Worm (Caenorhabditis elegans) whole organism, L3 larva: Measurements from ENCODE around the gene srj-54.

Experiments used
- R02D3.7 ChIP-seq: fragments of 150-350 bp; optimal IDR thresholded peaks from 2 replicates; lab custom pipeline; 2014; ENCODE audit warnings: missing biosample characterization, missing genetic modification characterization
- ZK546.5 ChIP-seq: sonication (generic microtip); optimal IDR thresholded peaks from 2 replicates; lab custom pipeline; 2017; ENCODE audit warnings: missing biosample characterization, missing genetic modification characterization
- ceh-16 ChIP-seq: sonication (generic microtip); optimal IDR thresholded peaks from 2 replicates; lab custom pipeline; 2017; ENCODE audit warnings: missing biosample characterization, missing genetic modification characterization
- ceh-28 ChIP-seq: fragments of 150-350 bp; optimal IDR thresholded peaks from 2 replicates; lab custom pipeline; 2014; ENCODE audit warnings: missing biosample characterization, missing genetic modification reagents, missing genetic modification characterization
- ceh-82 ChIP-seq: fragments of 150-350 bp; optimal IDR thresholded peaks from 2 replicates; lab custom pipeline; 2014; ENCODE audit warnings: missing biosample characterization, missing genetic modification characterization
- ceh-9 ChIP-seq: sonication (generic microtip); optimal IDR thresholded peaks from 2 replicates; lab custom pipeline; 2018; ENCODE audit warnings: missing biosample characterization, missing genetic modification characterization
- daf-12 ChIP-seq: fragments of 150-350 bp; optimal IDR thresholded peaks from 2 replicates; lab custom pipeline; 2014; ENCODE audit warnings: missing biosample characterization, missing genetic modification reagents, missing genetic modification characterization
- egl-27 ChIP-seq: sonication (generic microtip); optimal IDR thresholded peaks from 4 replicates; lab custom pipeline; 2017; ENCODE audit warnings: missing biosample characterization, missing genetic modification reagents, missing genetic modification characterization
- egl-5 ChIP-seq: fragments of 150-350 bp; optimal IDR thresholded peaks from 2 replicates; lab custom pipeline; 2017; ENCODE audit warnings: missing biosample characterization, missing genetic modification reagents, missing genetic modification characterization, inconsistent platforms
- elt-1 ChIP-seq: fragments of 150-350 bp; optimal IDR thresholded peaks from 2 replicates; lab custom pipeline; 2014; ENCODE audit warnings: missing biosample characterization, missing genetic modification characterization
- elt-2 ChIP-seq: sonication (generic microtip); optimal IDR thresholded peaks from 2 replicates; lab custom pipeline; 2016; ENCODE audit warnings: missing genetic modification reagents, mild to moderate bottlenecking, missing genetic modification characterization, missing compliant biosample characterization
- fkh-10 ChIP-seq: sonication (generic microtip); optimal IDR thresholded peaks from 2 replicates; lab custom pipeline; 2017; ENCODE audit warnings: missing biosample characterization, missing genetic modification reagents, missing genetic modification characterization
- fos-1 ChIP-seq: fragments of 150-350 bp; optimal IDR thresholded peaks from 2 replicates; lab custom pipeline; 2014; ENCODE audit warnings: missing biosample characterization, missing genetic modification characterization
- hmg-11 ChIP-seq: sonication (generic microtip); optimal IDR thresholded peaks from 2 replicates; lab custom pipeline; 2016; ENCODE audit warnings: missing genetic modification characterization, missing compliant biosample characterization
- jun-1 ChIP-seq: fragments of 150-350 bp; optimal IDR thresholded peaks from 2 replicates; lab custom pipeline; 2014; ENCODE audit warnings: missing biosample characterization, missing genetic modification reagents, missing genetic modification characterization
- lin-15B ChIP-seq: fragments of 150-350 bp; optimal IDR thresholded peaks from 2 replicates; lab custom pipeline; 2014; ENCODE audit warnings: missing biosample characterization, missing genetic modification characterization
- lin-39 ChIP-seq: fragments of 150-350 bp; optimal IDR thresholded peaks from 2 replicates; lab custom pipeline; 2018; ENCODE audit warnings: missing biosample characterization, missing genetic modification reagents, missing genetic modification characterization
- lsy-12 ChIP-seq: sonication (generic microtip); optimal IDR thresholded peaks from 2 replicates; lab custom pipeline; 2016; ENCODE audit warnings: mild to moderate bottlenecking, missing genetic modification characterization, missing compliant biosample characterization
- mdl-1 ChIP-seq: fragments of 150-350 bp; optimal IDR thresholded peaks from 2 replicates; lab custom pipeline; 2014; ENCODE audit warnings: missing biosample characterization, missing genetic modification characterization
- mml-1 ChIP-seq: fragments of 150-350 bp; sonication (generic microtip); optimal IDR thresholded peaks from 3 replicates; lab custom pipeline; 2014; ENCODE audit warnings: missing biosample characterization, missing genetic modification characterization
- nfya-1 ChIP-seq: sonication (generic microtip); optimal IDR thresholded peaks from 2 replicates; lab custom pipeline; 2017; ENCODE audit warnings: missing genetic modification characterization, mild to moderate bottlenecking, missing compliant biosample characterization, antibody characterized with exemption, moderate library complexity; ENCODE audit not compliant: insufficient read depth
- nhr-11 ChIP-seq: fragments of 150-350 bp; optimal IDR thresholded peaks from 2 replicates; lab custom pipeline; 2014; ENCODE audit warnings: missing biosample characterization, missing genetic modification characterization
- nhr-12 ChIP-seq: fragments of 150-350 bp; optimal IDR thresholded peaks from 2 replicates; lab custom pipeline; 2014; ENCODE audit warnings: missing biosample characterization, missing genetic modification characterization
- nhr-23 ChIP-seq: fragments of 150-350 bp; optimal IDR thresholded peaks from 2 replicates; lab custom pipeline; 2014; ENCODE audit warnings: missing biosample characterization, missing genetic modification reagents, missing genetic modification characterization
- nhr-237 ChIP-seq: fragments of 150-350 bp; optimal IDR thresholded peaks from 2 replicates; lab custom pipeline; 2014; ENCODE audit warnings: missing biosample characterization, missing genetic modification characterization
- nhr-25 ChIP-seq: sonication (generic microtip); optimal IDR thresholded peaks from 2 replicates; lab custom pipeline; 2017; ENCODE audit warnings: missing biosample characterization, missing genetic modification characterization
- nhr-43 ChIP-seq: sonication (generic microtip); optimal IDR thresholded peaks from 2 replicates; lab custom pipeline; 2016; ENCODE audit warnings: mild to moderate bottlenecking, missing genetic modification characterization, missing compliant biosample characterization; ENCODE audit not compliant: poor library complexity, severe bottlenecking
- nhr-67 ChIP-seq: fragments of 150-350 bp; optimal IDR thresholded peaks from 2 replicates; lab custom pipeline; 2014; ENCODE audit warnings: missing biosample characterization, missing genetic modification characterization
- nhr-76 ChIP-seq: fragments of 150-350 bp; sonication (generic microtip); optimal IDR thresholded peaks from 5 replicates; lab custom pipeline; 2014; ENCODE audit warnings: missing biosample characterization, missing genetic modification characterization
- nhr-77 ChIP-seq: fragments of 150-350 bp; optimal IDR thresholded peaks from 2 replicates; lab custom pipeline; 2014; ENCODE audit warnings: missing biosample characterization, missing genetic modification characterization
- pqm-1 ChIP-seq: fragments of 150-350 bp; optimal IDR thresholded peaks from 2 replicates; lab custom pipeline; 2017; ENCODE audit warnings: missing biosample characterization, missing genetic modification characterization, inconsistent platforms
- skn-1 ChIP-seq: fragments of 150-350 bp; optimal IDR thresholded peaks from 2 replicates; lab custom pipeline; 2014; ENCODE audit warnings: missing biosample characterization, missing genetic modification characterization
- snpc-4 ChIP-seq: fragments of 150-350 bp; optimal IDR thresholded peaks from 2 replicates; lab custom pipeline; 2014; ENCODE audit warnings: missing biosample characterization, missing genetic modification characterization
- tbx-2 ChIP-seq: sonication (generic microtip); optimal IDR thresholded peaks from 2 replicates; lab custom pipeline; 2016; ENCODE audit warnings: mild to moderate bottlenecking, missing genetic modification characterization, missing compliant biosample characterization
- unc-39 ChIP-seq: sonication (generic microtip); optimal IDR thresholded peaks from 4 replicates; lab custom pipeline; 2017; ENCODE audit warnings: missing biosample characterization, missing genetic modification characterization
- unc-62 ChIP-seq: fragments of 150-350 bp; sonication (generic microtip); optimal IDR thresholded peaks from 4 replicates; lab custom pipeline; 2014; ENCODE audit warnings: missing biosample characterization, missing genetic modification reagents, missing genetic modification characterization
- zag-1 ChIP-seq: fragments of 150-350 bp; optimal IDR thresholded peaks from 2 replicates; lab custom pipeline; 2014; ENCODE audit warnings: missing biosample characterization, missing genetic modification characterization
- ztf-11 ChIP-seq: fragments of 150-350 bp; optimal IDR thresholded peaks from 2 replicates; lab custom pipeline; 2014; ENCODE audit warnings: missing biosample characterization, missing genetic modification characterization
- ztf-4 ChIP-seq: fragments of 150-350 bp; optimal IDR thresholded peaks from 2 replicates; lab custom pipeline; 2014; ENCODE audit warnings: missing biosample characterization, missing genetic modification characterization

srj-54 gene

DNA sequence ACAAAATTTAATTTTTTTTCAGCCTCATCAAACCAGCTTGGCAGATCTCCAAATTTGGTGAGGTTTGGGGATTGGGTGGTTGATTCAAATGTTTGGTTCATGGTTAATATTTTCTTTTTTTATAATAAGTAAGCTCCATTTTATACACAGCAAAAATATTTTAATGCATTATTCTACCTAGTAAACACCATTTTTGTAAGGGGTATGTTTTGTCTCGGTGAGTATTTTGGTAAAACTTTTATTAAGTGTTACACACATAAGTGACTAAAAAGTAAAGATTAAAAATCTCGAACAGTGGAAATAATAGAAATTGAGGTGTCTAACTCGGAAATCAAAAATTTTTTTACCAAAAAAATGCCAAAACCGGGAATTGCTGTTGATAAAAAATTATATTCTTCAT lies 29.0 kb upstream of the srj-54 start, which contains the start of gene srw-4:
Gene srw-4, minus strand, starts transcription at position 101 of the 400 bp plus-strand sequence.
- no peak for TF ChIP-seq nhr-11 (tag; lab: Kevin White, UChicago)
- no peak for TF ChIP-seq R02D3.7 (tag; lab: Kevin White, UChicago)
- TF ChIP-seq unc-62 (GFP tag; lab: Kevin White, UChicago): no peak
- TF ChIP-seq lin-15B (tag; lab: Kevin White, UChicago): no peak
- TF ChIP-seq pqm-1: no peak
- TF ChIP-seq nhr-67: no peak
- no peak for TF ChIP-seq nhr-43 (tag; lab: Kevin White, UChicago)
- no peak for TF ChIP-seq hmg-11 (tag; lab: Kevin White, UChicago)
- TF ChIP-seq elt-2: no peak
- no peak for TF ChIP-seq nfya-1 (tag; lab: Kevin White, UChicago)
- TF ChIP-seq elt-1: no peak
- no peak for TF ChIP-seq daf-12 (tag; lab: Kevin White, UChicago)
- TF ChIP-seq jun-1 (tag; lab: Kevin White, UChicago): no peak

DNA sequence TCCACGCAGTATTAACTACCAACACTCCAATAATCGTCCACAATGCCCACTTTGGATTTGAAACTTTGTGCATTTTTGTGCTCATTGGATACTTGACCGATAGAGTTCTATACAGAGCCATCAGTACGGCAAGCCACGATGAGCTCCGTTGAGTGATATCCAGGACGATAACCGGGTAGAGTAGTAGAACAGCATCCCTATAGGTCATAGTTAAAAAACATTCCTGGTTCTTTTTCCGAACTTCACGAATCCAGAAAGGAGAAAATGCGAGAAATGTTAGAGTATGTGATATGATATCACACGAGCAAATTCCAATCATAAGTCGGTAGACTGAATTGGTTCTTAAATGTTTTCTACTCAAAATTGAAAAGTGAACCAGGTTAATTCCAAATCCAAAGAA lies 28.6 kb upstream of the srj-54 start:
- no peak for TF ChIP-seq nhr-76
- no peak for TF ChIP-seq elt-2
- no peak for TF ChIP-seq fkh-10
- TF ChIP-seq ceh-28 (tag; lab: Kevin White, UChicago): no peak
- no peak for TF ChIP-seq nhr-67
- TF ChIP-seq daf-12 (tag; lab: Kevin White, UChicago): no peak
- TF ChIP-seq nhr-43 (tag; lab: Kevin White, UChicago): no peak
- no peak for TF ChIP-seq ceh-9
- TF ChIP-seq ztf-4 (tag; lab: Kevin White, UChicago): no peak
- no peak for TF ChIP-seq ZK546.5 (tag; lab: Kevin White, UChicago)
- TF ChIP-seq lin-15B (tag; lab: Kevin White, UChicago): no peak
- TF ChIP-seq nhr-23 (tag; lab: Kevin White, UChicago): no peak
- no peak for TF ChIP-seq mml-1
- no peak for TF ChIP-seq snpc-4 (tag; lab: Kevin White, UChicago)
- no peak for TF ChIP-seq lin-39 (tag; lab: Kevin White, UChicago)
- no peak for TF ChIP-seq nhr-77 (tag; lab: Kevin White, UChicago)
- TF ChIP-seq mdl-1: no peak
- TF ChIP-seq nhr-237 (tag; lab: Kevin White, UChicago): no peak

DNA sequence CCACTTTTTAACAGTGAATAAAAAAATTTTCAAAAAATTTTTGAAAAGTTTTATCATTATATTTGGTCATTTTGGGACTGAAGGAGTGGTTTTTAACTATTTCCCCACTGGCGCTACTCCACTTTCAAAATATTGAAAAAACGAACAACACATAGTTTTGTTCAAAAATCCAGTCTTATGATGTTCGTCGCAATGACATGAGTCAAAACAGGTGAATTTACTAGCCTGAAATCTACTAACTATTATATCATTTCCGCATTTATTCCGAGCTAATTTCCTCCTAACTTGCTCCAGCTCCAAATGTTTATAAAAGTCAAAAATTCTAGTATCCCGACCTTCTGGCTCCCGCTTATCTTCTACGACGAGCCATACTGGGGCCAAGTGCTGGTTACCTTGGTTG lies 24.8 kb upstream of the srj-54 start, which contains the start of gene sre-24:
Gene sre-24, plus strand, starts transcription at position 301 of the 400 bp plus-strand sequence.
- no peak for TF ChIP-seq nhr-12 (tag; lab: Kevin White, UChicago)
- no peak for TF ChIP-seq zag-1 (tag; lab: Kevin White, UChicago)
- TF ChIP-seq ceh-82: no peak
- no peak for TF ChIP-seq R02D3.7 (tag; lab: Kevin White, UChicago)
- TF ChIP-seq lsy-12 (tag; lab: Kevin White, UChicago): no peak
- TF ChIP-seq fos-1: no peak
- TF ChIP-seq elt-1: no peak
- TF ChIP-seq mml-1: no peak
- TF ChIP-seq daf-12 (tag; lab: Kevin White, UChicago): no peak
- no peak for TF ChIP-seq ceh-16 (tag; lab: Kevin White, UChicago)
- TF ChIP-seq nfya-1 (tag; lab: Kevin White, UChicago): no peak
- no peak for TF ChIP-seq unc-39 (tag; lab: Kevin White, UChicago)
- no peak for TF ChIP-seq nhr-67
- TF ChIP-seq mdl-1: no peak
- TF ChIP-seq nhr-25 (tag; lab: Kevin White, UChicago): no peak
- no peak for TF ChIP-seq nhr-77 (tag; lab: Kevin White, UChicago)
- TF ChIP-seq skn-1: no peak
- no peak for TF ChIP-seq hmg-11 (tag; lab: Kevin White, UChicago)
- TF ChIP-seq ztf-11 (tag; lab: Kevin White, UChicago): no peak
- TF ChIP-seq lin-15B (tag; lab: Kevin White, UChicago): no peak

DNA sequence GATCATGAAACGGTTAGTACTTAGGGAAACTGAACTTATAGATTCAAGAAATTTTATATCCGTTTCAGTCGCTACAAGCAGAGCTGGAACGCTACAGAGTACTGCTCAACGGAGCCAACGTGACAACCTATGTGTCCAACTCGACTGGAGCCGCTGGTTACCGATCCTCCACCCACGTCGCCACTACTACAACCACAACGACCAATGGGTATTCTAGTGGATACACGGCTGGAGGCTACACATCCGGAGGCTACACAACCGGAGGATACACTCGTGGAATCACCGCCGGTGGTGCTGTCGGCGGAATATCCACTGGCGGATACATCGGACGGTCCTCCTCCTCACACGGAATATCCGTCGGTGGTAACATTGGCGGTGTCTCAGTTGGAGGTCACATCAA lies 23.5 kb upstream of the srj-54 start:
- no peak for TF ChIP-seq unc-39 (tag; lab: Kevin White, UChicago)

DNA sequence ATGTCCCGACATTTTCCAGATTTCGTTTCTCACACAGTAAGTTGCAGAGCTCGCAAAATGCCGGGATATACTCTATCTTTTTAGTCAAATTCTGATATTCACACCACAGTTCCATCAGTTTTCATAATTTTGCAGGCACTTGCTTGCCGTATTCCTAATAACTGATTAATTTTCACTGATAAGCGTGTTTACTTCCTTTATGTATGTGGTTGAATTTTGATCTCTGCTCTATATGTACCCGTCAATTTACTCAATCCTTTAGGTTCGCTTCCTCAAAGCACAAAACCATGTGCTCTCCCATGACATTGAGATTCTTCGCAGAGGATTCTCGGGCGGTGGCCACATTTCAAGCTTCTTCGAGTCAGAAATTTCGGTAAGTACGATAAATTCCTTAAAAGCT lies 21.9 kb upstream of the srj-54 start:
- TF ChIP-seq nhr-12 (tag; lab: Kevin White, UChicago) (no peak), egl-5 (tag; lab: Kevin White, UChicago) (no peak), hmg-11 (tag; lab: Kevin White, UChicago) (no peak), unc-62 (GFP tag; lab: Kevin White, UChicago) (no peak), egl-27 (no peak), skn-1 (no peak), pqm-1 (peak; percentile 10), nhr-76 (no peak), elt-2 (peak; percentile 40), lsy-12 (tag; lab: Kevin White, UChicago) (no peak), tbx-2 (no peak), zag-1 (tag; lab: Kevin White, UChicago) (no peak), daf-12 (tag; lab: Kevin White, UChicago) (no peak), nhr-23 (tag; lab: Kevin White, UChicago) (no peak)
